Fruit fly (Drosophila melanogaster): ENCODE data around the gene Abl.

Abl gene

dm6 chr3L:16586989-16587388 is 60.7 kb downstream of the Abl start, which contains the start of the genes Syx8 and CG32163:
Syx8 (minus strand) TSS chr3L:16587057.
CG32163 (plus strand) TSS chr3L:16587157.
- TF ChIP-seq tj (GFP tag; optimal IDR thresholded peaks at IDR 0.05) = peak; percentile 17
- TF ChIP-seq cic (GFP tag; optimal IDR thresholded peaks at IDR 0.05) = peak; percentile 32
- TF ChIP-seq CG1620 (GFP tag; optimal IDR thresholded peaks at IDR 0.05) = no peak
- no peak for TF ChIP-seq kay (GFP tag; ENCODE audit: borderline replicate concordance)
- TF ChIP-seq cnc (optimal IDR thresholded peaks at IDR 0.05) = no peak
- no peak for TF ChIP-seq Hr96 (GFP tag; optimal IDR thresholded peaks at IDR 0.05)
- TF ChIP-seq CG14711 (tag; optimal IDR thresholded peaks at IDR 0.05) = no peak
- TF ChIP-seq CG12768 (GFP tag; optimal IDR thresholded peaks at IDR 0.05) = no peak
- no peak for TF ChIP-seq toe (GFP tag; optimal IDR thresholded peaks at IDR 0.05)
- TF ChIP-seq CG33017 (tag; optimal IDR thresholded peaks at IDR 0.05) = no peak
- no peak for TF ChIP-seq Clk (GFP tag; optimal IDR thresholded peaks at IDR 0.05)
- peak; percentile 9 for TF ChIP-seq CG7101 (tag; optimal IDR thresholded peaks at IDR 0.05)
- TF ChIP-seq CG7045 (GFP tag; optimal IDR thresholded peaks at IDR 0.05) = no peak
- no peak for TF ChIP-seq CG11617 (GFP tag; optimal IDR thresholded peaks at IDR 0.05)
- peak; percentile 36 for TF ChIP-seq bab1 (GFP tag; optimal IDR thresholded peaks at IDR 0.05)
- TF ChIP-seq CG5204 (GFP tag; optimal IDR thresholded peaks at IDR 0.05) = no peak
- TF ChIP-seq pad (GFP tag; optimal IDR thresholded peaks at IDR 0.05) = no peak
- no peak for TF ChIP-seq ovo (GFP tag; optimal IDR thresholded peaks at IDR 0.05)
- peak; percentile 25 for TF ChIP-seq Mnt (GFP tag; optimal IDR thresholded peaks at IDR 0.05)
- no peak for TF ChIP-seq Crg-1 (GFP tag; optimal IDR thresholded peaks at IDR 0.05)

DNA sequence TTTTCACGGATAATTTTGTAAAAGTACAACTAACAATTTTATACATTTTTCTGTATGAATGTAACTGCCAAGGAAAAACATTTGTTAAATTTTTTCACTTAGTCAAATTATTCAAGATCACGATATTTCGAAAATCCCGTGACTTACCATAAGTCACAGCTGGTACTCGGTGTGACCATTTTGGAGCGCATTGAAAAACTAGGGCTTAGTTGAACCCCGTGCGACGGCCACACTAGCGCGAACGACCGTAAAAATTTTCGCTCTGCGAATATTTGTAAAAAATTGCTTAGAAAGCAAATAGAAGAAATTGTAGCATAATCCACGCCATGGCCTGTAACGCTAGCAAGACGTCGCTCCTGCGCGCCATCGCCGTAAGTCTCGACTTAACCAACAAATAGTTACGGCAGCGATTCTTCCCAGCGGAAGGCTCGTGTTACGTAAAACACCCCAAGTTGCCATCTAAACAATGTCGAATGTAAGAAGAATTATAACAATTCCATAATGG is 63.6 kb downstream of the Abl start, which contains the start of gene UQCR-C2:
Gene UQCR-C2, plus strand, starts transcription at position 51 of the 505 bp plus-strand sequence.
- no peak for TF ChIP-seq cnc (optimal IDR thresholded peaks at IDR 0.05)
- TF ChIP-seq Mnt (GFP tag; optimal IDR thresholded peaks at IDR 0.05) = peak; percentile 70
- peak; percentile 68 for TF ChIP-seq CG1620 (GFP tag; optimal IDR thresholded peaks at IDR 0.05)
- peak; percentile 29 for TF ChIP-seq Crg-1 (GFP tag; optimal IDR thresholded peaks at IDR 0.05)
- no peak for TF ChIP-seq Hr96 (GFP tag; optimal IDR thresholded peaks at IDR 0.05)
- no peak for TF ChIP-seq kay (GFP tag; ENCODE audit: borderline replicate concordance)
- TF ChIP-seq CG7045 (GFP tag; optimal IDR thresholded peaks at IDR 0.05) = no peak
- no peak for TF ChIP-seq pad (GFP tag; optimal IDR thresholded peaks at IDR 0.05)
- TF ChIP-seq Clk (GFP tag; optimal IDR thresholded peaks at IDR 0.05) = no peak
- peak; percentile 54 for TF ChIP-seq tj (GFP tag; optimal IDR thresholded peaks at IDR 0.05)
- no peak for TF ChIP-seq ovo (GFP tag; optimal IDR thresholded peaks at IDR 0.05)
- TF ChIP-seq CG33017 (tag; optimal IDR thresholded peaks at IDR 0.05) = peak; percentile 5
- TF ChIP-seq CG12768 (GFP tag; optimal IDR thresholded peaks at IDR 0.05) = no peak
- TF ChIP-seq bab1 (GFP tag; optimal IDR thresholded peaks at IDR 0.05) = peak; percentile 76
- TF ChIP-seq CG5204 (GFP tag; optimal IDR thresholded peaks at IDR 0.05) = no peak
- peak; percentile 30 for TF ChIP-seq CG14711 (tag; optimal IDR thresholded peaks at IDR 0.05)
- TF ChIP-seq CG11617 (GFP tag; optimal IDR thresholded peaks at IDR 0.05) = peak; percentile 48
- peak; percentile 54 for TF ChIP-seq CG7101 (tag; optimal IDR thresholded peaks at IDR 0.05)
- TF ChIP-seq cic (GFP tag; optimal IDR thresholded peaks at IDR 0.05) = peak; percentile 47
- no peak for TF ChIP-seq toe (GFP tag; optimal IDR thresholded peaks at IDR 0.05)

dm6 chr3L:16582678-16583315 is 64.9 kb downstream of the Abl start, which contains the start of gene Rpn12:
Rpn12 (plus strand) TSS chr3L:16583028.
- TF ChIP-seq ovo (GFP tag; optimal IDR thresholded peaks at IDR 0.05) = no peak
- TF ChIP-seq Crg-1 (GFP tag; optimal IDR thresholded peaks at IDR 0.05) = peak; percentile 16
- no peak for TF ChIP-seq Hr96 (GFP tag; optimal IDR thresholded peaks at IDR 0.05)
- TF ChIP-seq CG7101 (tag; optimal IDR thresholded peaks at IDR 0.05) = peak; percentile 62
- TF ChIP-seq CG33017 (tag; optimal IDR thresholded peaks at IDR 0.05) = peak; percentile 63
- TF ChIP-seq CG7045 (GFP tag; optimal IDR thresholded peaks at IDR 0.05) = peak; percentile 41
- TF ChIP-seq CG5204 (GFP tag; optimal IDR thresholded peaks at IDR 0.05) = no peak
- TF ChIP-seq CG11617 (GFP tag; optimal IDR thresholded peaks at IDR 0.05) = peak; percentile 38
- no peak for TF ChIP-seq Clk (GFP tag; optimal IDR thresholded peaks at IDR 0.05)
- TF ChIP-seq cnc (optimal IDR thresholded peaks at IDR 0.05) = peak in 1 of 2 experiments; percentile 35
- peak; percentile 49 for TF ChIP-seq CG14711 (tag; optimal IDR thresholded peaks at IDR 0.05)
- peak; percentile 33 for TF ChIP-seq tj (GFP tag; optimal IDR thresholded peaks at IDR 0.05)
- peak; percentile 2 for TF ChIP-seq CG12768 (GFP tag; optimal IDR thresholded peaks at IDR 0.05)
- TF ChIP-seq cic (GFP tag; optimal IDR thresholded peaks at IDR 0.05) = no peak
- TF ChIP-seq kay (GFP tag; ENCODE audit: borderline replicate concordance) = no peak
- TF ChIP-seq bab1 (GFP tag; optimal IDR thresholded peaks at IDR 0.05) = peak; percentile 61
- TF ChIP-seq pad (GFP tag; optimal IDR thresholded peaks at IDR 0.05) = peak; percentile 20
- TF ChIP-seq Mnt (GFP tag; optimal IDR thresholded peaks at IDR 0.05) = no peak
- no peak for TF ChIP-seq CG1620 (GFP tag; optimal IDR thresholded peaks at IDR 0.05)
- no peak for TF ChIP-seq toe (GFP tag; optimal IDR thresholded peaks at IDR 0.05)

DNA sequence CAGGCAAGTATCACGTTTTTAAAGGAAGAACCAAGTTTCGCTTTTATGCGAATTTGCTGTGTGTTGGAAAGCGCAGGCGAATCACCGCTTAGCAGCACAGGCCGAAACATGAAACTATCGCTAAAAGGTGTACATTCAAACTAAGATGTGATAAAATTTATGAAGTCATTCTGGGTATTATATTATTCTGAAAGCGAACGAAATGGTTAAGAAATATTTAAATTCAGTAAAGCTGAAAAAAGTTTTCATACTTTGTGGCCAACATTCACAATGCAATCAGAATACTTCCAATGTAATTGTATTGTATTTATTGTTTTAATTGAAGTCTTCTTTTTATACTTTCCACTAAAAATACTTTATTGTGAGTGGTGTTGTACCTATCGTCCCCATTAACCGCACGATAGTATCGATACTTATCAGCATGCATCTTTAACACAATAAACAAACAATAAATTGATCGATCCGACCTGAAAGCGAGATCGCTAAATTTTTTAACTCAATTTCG is 66.4 kb downstream of the Abl start, which contains the start of gene Smn:
Gene Smn, minus strand, starts transcription at position 347 of the 505 bp plus-strand sequence.
- TF ChIP-seq tj (GFP tag; optimal IDR thresholded peaks at IDR 0.05) = peak; percentile 28
- no peak for TF ChIP-seq toe (GFP tag; optimal IDR thresholded peaks at IDR 0.05)
- TF ChIP-seq Clk (GFP tag; optimal IDR thresholded peaks at IDR 0.05) = peak; percentile 4
- TF ChIP-seq cic (GFP tag; optimal IDR thresholded peaks at IDR 0.05) = no peak
- peak; percentile 68 for TF ChIP-seq bab1 (GFP tag; optimal IDR thresholded peaks at IDR 0.05)
- no peak for TF ChIP-seq cnc (optimal IDR thresholded peaks at IDR 0.05)
- TF ChIP-seq CG5204 (GFP tag; optimal IDR thresholded peaks at IDR 0.05) = no peak
- TF ChIP-seq CG12768 (GFP tag; optimal IDR thresholded peaks at IDR 0.05) = peak; percentile 28
- TF ChIP-seq CG33017 (tag; optimal IDR thresholded peaks at IDR 0.05) = peak; percentile 54
- peak; percentile 64 for TF ChIP-seq CG7101 (tag; optimal IDR thresholded peaks at IDR 0.05)
- peak; percentile 49 for TF ChIP-seq Mnt (GFP tag; optimal IDR thresholded peaks at IDR 0.05)
- TF ChIP-seq CG14711 (tag; optimal IDR thresholded peaks at IDR 0.05) = peak; percentile 47
- TF ChIP-seq Crg-1 (GFP tag; optimal IDR thresholded peaks at IDR 0.05) = peak; percentile 82
- TF ChIP-seq Hr96 (GFP tag; optimal IDR thresholded peaks at IDR 0.05) = no peak
- no peak for TF ChIP-seq CG7045 (GFP tag; optimal IDR thresholded peaks at IDR 0.05)
- TF ChIP-seq CG11617 (GFP tag; optimal IDR thresholded peaks at IDR 0.05) = peak; percentile 63
- peak; percentile 56 for TF ChIP-seq CG1620 (GFP tag; optimal IDR thresholded peaks at IDR 0.05)
- TF ChIP-seq ovo (GFP tag; optimal IDR thresholded peaks at IDR 0.05) = peak; percentile 34
- TF ChIP-seq pad (GFP tag; optimal IDR thresholded peaks at IDR 0.05) = peak; percentile 69
- TF ChIP-seq kay (GFP tag; ENCODE audit: borderline replicate concordance) = no peak
